Worm (Caenorhabditis elegans) whole organism, L3 larva: ENCODE measurements around the gene rpl-36.

ENCODE experiments used
- R02D3.7 ChIP-seq: fragments of 150-350 bp; optimal IDR thresholded peaks from 2 replicates; lab custom pipeline; 2014; ENCODE audit warnings: missing biosample characterization, missing genetic modification characterization
- ZK546.5 ChIP-seq: sonication (generic microtip); optimal IDR thresholded peaks from 2 replicates; lab custom pipeline; 2017; ENCODE audit warnings: missing biosample characterization, missing genetic modification characterization
- aly-2 ChIP-seq: fragments of 150-350 bp; optimal IDR thresholded peaks from 2 replicates; lab custom pipeline; 2014; ENCODE audit warnings: missing biosample characterization, missing genetic modification characterization
- ama-1 ChIP-seq: fragments of 150-350 bp; optimal IDR thresholded peaks from 2 replicates; lab custom pipeline; 2018
- ceh-28 ChIP-seq: fragments of 150-350 bp; optimal IDR thresholded peaks from 2 replicates; lab custom pipeline; 2014; ENCODE audit warnings: missing biosample characterization, missing genetic modification reagents, missing genetic modification characterization
- ceh-82 ChIP-seq: fragments of 150-350 bp; optimal IDR thresholded peaks from 2 replicates; lab custom pipeline; 2014; ENCODE audit warnings: missing biosample characterization, missing genetic modification characterization
- ceh-9 ChIP-seq: sonication (generic microtip); optimal IDR thresholded peaks from 2 replicates; lab custom pipeline; 2018; ENCODE audit warnings: missing biosample characterization, missing genetic modification characterization
- daf-12 ChIP-seq: fragments of 150-350 bp; optimal IDR thresholded peaks from 2 replicates; lab custom pipeline; 2014; ENCODE audit warnings: missing biosample characterization, missing genetic modification reagents, missing genetic modification characterization
- egl-27 ChIP-seq: sonication (generic microtip); optimal IDR thresholded peaks from 4 replicates; lab custom pipeline; 2017; ENCODE audit warnings: missing biosample characterization, missing genetic modification reagents, missing genetic modification characterization
- egl-5 ChIP-seq: fragments of 150-350 bp; optimal IDR thresholded peaks from 2 replicates; lab custom pipeline; 2017; ENCODE audit warnings: missing biosample characterization, missing genetic modification reagents, missing genetic modification characterization, inconsistent platforms
- elt-1 ChIP-seq: fragments of 150-350 bp; optimal IDR thresholded peaks from 2 replicates; lab custom pipeline; 2014; ENCODE audit warnings: missing biosample characterization, missing genetic modification characterization
- elt-2 ChIP-seq: sonication (generic microtip); optimal IDR thresholded peaks from 2 replicates; lab custom pipeline; 2016; ENCODE audit warnings: missing genetic modification reagents, mild to moderate bottlenecking, missing genetic modification characterization, missing compliant biosample characterization
- elt-3 ChIP-seq, 3 experiments: fragments of 150-350 bp in 1 of 3; sonication (generic microtip) in 2 of 3; optimal IDR thresholded peaks; 2 replicates in 2 of 3; 4 replicates in 1 of 3; lab custom pipeline; 2014 to 2017; ENCODE audit warnings: missing biosample characterization in 3 of 3, missing genetic modification characterization in 3 of 3
- eor-1 ChIP-seq, 2 experiments: fragments of 150-350 bp; optimal IDR thresholded peaks; 2 replicates each; lab custom pipeline; 2014 to 2018; ENCODE audit warnings: missing biosample characterization in 2 of 2, missing genetic modification characterization in 2 of 2
- fkh-10 ChIP-seq: sonication (generic microtip); optimal IDR thresholded peaks from 2 replicates; lab custom pipeline; 2017; ENCODE audit warnings: missing biosample characterization, missing genetic modification reagents, missing genetic modification characterization
- fos-1 ChIP-seq: fragments of 150-350 bp; optimal IDR thresholded peaks from 2 replicates; lab custom pipeline; 2014; ENCODE audit warnings: missing biosample characterization, missing genetic modification characterization
- hmg-11 ChIP-seq: sonication (generic microtip); optimal IDR thresholded peaks from 2 replicates; lab custom pipeline; 2016; ENCODE audit warnings: missing genetic modification characterization, missing compliant biosample characterization
- jun-1 ChIP-seq: fragments of 150-350 bp; optimal IDR thresholded peaks from 2 replicates; lab custom pipeline; 2014; ENCODE audit warnings: missing biosample characterization, missing genetic modification reagents, missing genetic modification characterization
- lin-15B ChIP-seq: fragments of 150-350 bp; optimal IDR thresholded peaks from 2 replicates; lab custom pipeline; 2014; ENCODE audit warnings: missing biosample characterization, missing genetic modification characterization
- lin-39 ChIP-seq: fragments of 150-350 bp; optimal IDR thresholded peaks from 2 replicates; lab custom pipeline; 2018; ENCODE audit warnings: missing biosample characterization, missing genetic modification reagents, missing genetic modification characterization
- mml-1 ChIP-seq: fragments of 150-350 bp; sonication (generic microtip); optimal IDR thresholded peaks from 3 replicates; lab custom pipeline; 2014; ENCODE audit warnings: missing biosample characterization, missing genetic modification characterization
- nfya-1 ChIP-seq: sonication (generic microtip); optimal IDR thresholded peaks from 2 replicates; lab custom pipeline; 2017; ENCODE audit warnings: missing genetic modification characterization, mild to moderate bottlenecking, missing compliant biosample characterization, antibody characterized with exemption, moderate library complexity; ENCODE audit not compliant: insufficient read depth
- nhr-11 ChIP-seq: fragments of 150-350 bp; optimal IDR thresholded peaks from 2 replicates; lab custom pipeline; 2014; ENCODE audit warnings: missing biosample characterization, missing genetic modification characterization
- nhr-12 ChIP-seq: fragments of 150-350 bp; optimal IDR thresholded peaks from 2 replicates; lab custom pipeline; 2014; ENCODE audit warnings: missing biosample characterization, missing genetic modification characterization
- nhr-23 ChIP-seq: fragments of 150-350 bp; optimal IDR thresholded peaks from 2 replicates; lab custom pipeline; 2014; ENCODE audit warnings: missing biosample characterization, missing genetic modification reagents, missing genetic modification characterization
- nhr-237 ChIP-seq: fragments of 150-350 bp; optimal IDR thresholded peaks from 2 replicates; lab custom pipeline; 2014; ENCODE audit warnings: missing biosample characterization, missing genetic modification characterization
- nhr-25 ChIP-seq: sonication (generic microtip); optimal IDR thresholded peaks from 2 replicates; lab custom pipeline; 2017; ENCODE audit warnings: missing biosample characterization, missing genetic modification characterization
- nhr-28 ChIP-seq: fragments of 150-350 bp; optimal IDR thresholded peaks from 2 replicates; lab custom pipeline; 2014; ENCODE audit warnings: missing biosample characterization, missing genetic modification characterization
- nhr-43 ChIP-seq: sonication (generic microtip); optimal IDR thresholded peaks from 2 replicates; lab custom pipeline; 2016; ENCODE audit warnings: mild to moderate bottlenecking, missing genetic modification characterization, missing compliant biosample characterization; ENCODE audit not compliant: poor library complexity, severe bottlenecking
- nhr-67 ChIP-seq: fragments of 150-350 bp; optimal IDR thresholded peaks from 2 replicates; lab custom pipeline; 2014; ENCODE audit warnings: missing biosample characterization, missing genetic modification characterization
- nhr-77 ChIP-seq: fragments of 150-350 bp; optimal IDR thresholded peaks from 2 replicates; lab custom pipeline; 2014; ENCODE audit warnings: missing biosample characterization, missing genetic modification characterization
- pha-4 ChIP-seq: fragments of 150-350 bp; optimal IDR thresholded peaks from 2 replicates; lab custom pipeline; 2014; ENCODE audit warnings: missing biosample characterization, missing genetic modification reagents, missing genetic modification characterization
- pqm-1 ChIP-seq: fragments of 150-350 bp; optimal IDR thresholded peaks from 2 replicates; lab custom pipeline; 2017; ENCODE audit warnings: missing biosample characterization, missing genetic modification characterization, inconsistent platforms
- skn-1 ChIP-seq: fragments of 150-350 bp; optimal IDR thresholded peaks from 2 replicates; lab custom pipeline; 2014; ENCODE audit warnings: missing biosample characterization, missing genetic modification characterization
- snpc-4 ChIP-seq: fragments of 150-350 bp; optimal IDR thresholded peaks from 2 replicates; lab custom pipeline; 2014; ENCODE audit warnings: missing biosample characterization, missing genetic modification characterization
- tbx-2 ChIP-seq: sonication (generic microtip); optimal IDR thresholded peaks from 2 replicates; lab custom pipeline; 2016; ENCODE audit warnings: mild to moderate bottlenecking, missing genetic modification characterization, missing compliant biosample characterization
- unc-39 ChIP-seq: sonication (generic microtip); optimal IDR thresholded peaks from 4 replicates; lab custom pipeline; 2017; ENCODE audit warnings: missing biosample characterization, missing genetic modification characterization
- unc-62 ChIP-seq: fragments of 150-350 bp; sonication (generic microtip); optimal IDR thresholded peaks from 4 replicates; lab custom pipeline; 2014; ENCODE audit warnings: missing biosample characterization, missing genetic modification reagents, missing genetic modification characterization
- ztf-11 ChIP-seq: fragments of 150-350 bp; optimal IDR thresholded peaks from 2 replicates; lab custom pipeline; 2014; ENCODE audit warnings: missing biosample characterization, missing genetic modification characterization
- ztf-4 ChIP-seq: fragments of 150-350 bp; optimal IDR thresholded peaks from 2 replicates; lab custom pipeline; 2014; ENCODE audit warnings: missing biosample characterization, missing genetic modification characterization

rpl-36 gene

ce11 chrIII:7184022-7184421 lies 4.0 kb downstream of the rpl-36 start, which contains the start of gene yju-2:
yju-2 (plus strand) TSS chrIII:7184336.
- no peak for TF ChIP-seq ZK546.5 (tag; lab: Kevin White, UChicago)
- TF ChIP-seq elt-3 (tag; optimal IDR thresholded peaks at IDR 0.05; lab: Kevin White, UChicago) = no peak
- TF ChIP-seq ama-1 (lab: Kevin White, UChicago) = no peak
- TF ChIP-seq nhr-77 = no peak
- TF ChIP-seq nhr-43 (tag; lab: Kevin White, UChicago) = peak; percentile 60
- TF ChIP-seq snpc-4 (tag; lab: Kevin White, UChicago) = peak; percentile 39
- peak; percentile 1 for TF ChIP-seq egl-27
- TF ChIP-seq nhr-11 (tag; lab: Kevin White, UChicago) = peak; percentile 29
- peak; percentile 16 for TF ChIP-seq pqm-1 (tag; lab: Kevin White, UChicago)
- no peak for TF ChIP-seq nhr-28 (tag; lab: Kevin White, UChicago)
- no peak for TF ChIP-seq nhr-67 (tag; lab: Kevin White, UChicago)
- no peak for TF ChIP-seq unc-39
- no peak for TF ChIP-seq nhr-12 (tag; lab: Kevin White, UChicago)
- peak; percentile 70 for TF ChIP-seq nhr-23 (tag; lab: Kevin White, UChicago)
- TF ChIP-seq eor-1 (tag; optimal IDR thresholded peaks at IDR 0.05; lab: Kevin White, UChicago) = no peak
- TF ChIP-seq ceh-82 (tag; lab: Kevin White, UChicago) = no peak
- TF ChIP-seq nhr-25 = peak; percentile 63
- TF ChIP-seq fos-1 (tag; lab: Kevin White, UChicago) = no peak
- peak; percentile 84 for TF ChIP-seq lin-15B (tag; lab: Kevin White, UChicago)
- TF ChIP-seq pha-4 = peak; percentile 95
- TF ChIP-seq hmg-11 (tag; lab: Kevin White, UChicago) = peak; percentile 37
- TF ChIP-seq ztf-11 = no peak
- no peak for TF ChIP-seq ztf-4 (tag; lab: Kevin White, UChicago)
- TF ChIP-seq elt-2 (tag; lab: Kevin White, UChicago) = peak; percentile 24
- peak; percentile 18 for TF ChIP-seq ceh-28 (tag; lab: Kevin White, UChicago)
- TF ChIP-seq ceh-9 = no peak
- peak; percentile 69 for TF ChIP-seq nfya-1 (tag; lab: Kevin White, UChicago)
- no peak for TF ChIP-seq egl-5 (tag; lab: Kevin White, UChicago)
- TF ChIP-seq, all 47 proteins: peak for 13

- TF ChIP-seq mml-1 (tag; lab: Kevin White, UChicago) = no peak
Measured at ce11 chrIII:7185473-7185872, 5.4 kb downstream of the rpl-36 start, which contains the start of gene F37C12.14. F37C12.14 (minus strand) TSS chrIII:7185573.

ce11 chrIII:7188300-7189052 lies 8.4 kb downstream of the rpl-36 start, which contains the start of the genes F37C12.21 and F37C12.10:
F37C12.21 (plus strand) TSS chrIII:7188357.
F37C12.10 (minus strand) TSS chrIII:7188384.
- no peak for TF ChIP-seq egl-5 (tag; lab: Kevin White, UChicago)
- TF ChIP-seq mml-1 (tag; lab: Kevin White, UChicago) = no peak
- peak; percentile 4 for TF ChIP-seq pha-4
- TF ChIP-seq unc-62 (GFP tag; lab: Kevin White, UChicago) = no peak
- TF ChIP-seq ama-1 (lab: Kevin White, UChicago) = no peak
- TF ChIP-seq nfya-1 (tag; lab: Kevin White, UChicago) = no peak
- TF ChIP-seq elt-2 (tag; lab: Kevin White, UChicago) = peak; percentile 77
- TF ChIP-seq fos-1 (tag; lab: Kevin White, UChicago) = no peak
- TF ChIP-seq pqm-1 (tag; lab: Kevin White, UChicago) = peak; percentile 33

- peak; percentile 54 for TF ChIP-seq snpc-4 (tag; lab: Kevin White, UChicago)
- peak; percentile 77 for TF ChIP-seq egl-5 (tag; lab: Kevin White, UChicago)
- no peak for TF ChIP-seq daf-12 (tag; lab: Kevin White, UChicago)
- no peak for TF ChIP-seq ztf-11
- TF ChIP-seq nhr-237 = no peak
- TF ChIP-seq lin-15B (tag; lab: Kevin White, UChicago) = peak; percentile 94
- TF ChIP-seq jun-1 (tag; lab: Kevin White, UChicago) = peak; percentile 23
- no peak for TF ChIP-seq nhr-12 (tag; lab: Kevin White, UChicago)
- TF ChIP-seq R02D3.7 (tag; lab: Kevin White, UChicago) = peak; percentile 96
- TF ChIP-seq skn-1 (tag; lab: Kevin White, UChicago) = peak; percentile 54
- TF ChIP-seq nhr-23 (tag; lab: Kevin White, UChicago) = peak; percentile 93
- TF ChIP-seq elt-3 (tag; optimal IDR thresholded peaks at IDR 0.05; lab: Kevin White, UChicago) = no peak
- TF ChIP-seq unc-62 (GFP tag; lab: Kevin White, UChicago) = peak; percentile 23
- no peak for TF ChIP-seq unc-39
- peak; percentile 59 for TF ChIP-seq nhr-11 (tag; lab: Kevin White, UChicago)
- peak; percentile 9 for TF ChIP-seq tbx-2 (tag; lab: Kevin White, UChicago)
- peak; percentile 82 for TF ChIP-seq nhr-25
- peak; percentile 93 for TF ChIP-seq pha-4
- peak; percentile 48 for TF ChIP-seq nhr-43 (tag; lab: Kevin White, UChicago)
- TF ChIP-seq elt-1 = no peak
- TF ChIP-seq egl-27 = peak; percentile 65
- TF ChIP-seq ceh-82 (tag; lab: Kevin White, UChicago) = peak; percentile 26
- TF ChIP-seq ama-1 (lab: Kevin White, UChicago) = peak; percentile 44
- peak; percentile 58 for TF ChIP-seq fkh-10
- TF ChIP-seq nfya-1 (tag; lab: Kevin White, UChicago) = peak; percentile 90
- peak; percentile 49 for TF ChIP-seq pqm-1 (tag; lab: Kevin White, UChicago)
- TF ChIP-seq ZK546.5 (tag; lab: Kevin White, UChicago) = peak; percentile 24
- TF ChIP-seq aly-2 (tag; lab: Kevin White, UChicago) = no peak
- peak; percentile 62 for TF ChIP-seq elt-2 (tag; lab: Kevin White, UChicago)
- TF ChIP-seq nhr-77 = peak; percentile 4
- peak; percentile 92 for TF ChIP-seq lin-39 (tag; lab: Kevin White, UChicago)
Measured at ce11 chrIII:7189581-7190128, 9.6 kb downstream of the rpl-36 start, which contains the start of gene rps-21. rps-21 (minus strand) TSS chrIII:7189631.
